Fruit fly (Drosophila melanogaster) whole organism, prepupa: ENCODE results near the gene Dyrk2.

ENCODE experiments used
- CG10631 ChIP-seq: fragments of 200-800 bp; sonication (Bioruptor generic); optimal IDR thresholded peaks from 2 replicates; lab custom pipeline; 2016; ENCODE audit warnings: missing biosample characterization, missing genetic modification characterization
- CG10669 ChIP-seq: fragments of 200-800 bp; sonication (Bioruptor generic); optimal IDR thresholded peaks from 3 replicates; lab custom pipeline; 2018; ENCODE audit warnings: missing biosample characterization, mild to moderate bottlenecking, missing genetic modification characterization, moderate library complexity
- CG11294 ChIP-seq: fragments of 200-800 bp; sonication (Bioruptor generic); IDR thresholded peaks from 2 replicates; pipeline ENCODE4 v1.3.6; 2022; ENCODE audit warnings: missing biosample characterization, missing genetic modification characterization
- CG1621 ChIP-seq: fragments of 200-800 bp; sonication (Bioruptor generic); optimal IDR thresholded peaks from 3 replicates; lab custom pipeline; 2018; ENCODE audit warnings: missing biosample characterization, mild to moderate bottlenecking, missing genetic modification characterization
- CG16779 ChIP-seq: fragments of 200-800 bp; sonication (Bioruptor generic); optimal IDR thresholded peaks from 3 replicates; lab custom pipeline; 2017; ENCODE audit warnings: missing biosample characterization, mild to moderate bottlenecking, missing genetic modification characterization
- CG31627 ChIP-seq: fragments of 200-800 bp; sonication (Bioruptor generic); optimal IDR thresholded peaks from 3 replicates; lab custom pipeline; 2016; ENCODE audit warnings: missing biosample characterization, missing genetic modification characterization
- CG32006 ChIP-seq: fragments of 200-800 bp; sonication (Bioruptor generic); optimal IDR thresholded peaks from 3 replicates; lab custom pipeline; 2017; ENCODE audit warnings: missing biosample characterization, mild to moderate bottlenecking, missing genetic modification characterization
- CG3919 ChIP-seq: fragments of 200-800 bp; sonication (Bioruptor generic); optimal IDR thresholded peaks from 3 replicates; lab custom pipeline; 2016; ENCODE audit warnings: missing biosample characterization, missing genetic modification characterization
- CG4318 ChIP-seq: fragments of 200-800 bp; sonication (Bioruptor generic); optimal IDR thresholded peaks from 3 replicates; lab custom pipeline; 2017; ENCODE audit warnings: missing biosample characterization, mild to moderate bottlenecking, missing genetic modification characterization
- CG6792 ChIP-seq: fragments of 200-800 bp; sonication (Bioruptor generic); optimal IDR thresholded peaks from 3 replicates; lab custom pipeline; 2016; ENCODE audit warnings: missing biosample characterization, missing genetic modification characterization
- CG7368 ChIP-seq: fragments of 200-800 bp; sonication (Bioruptor generic); optimal IDR thresholded peaks from 3 replicates; lab custom pipeline; 2016; ENCODE audit warnings: missing biosample characterization, missing genetic modification characterization
- CG8119 ChIP-seq: fragments of 200-800 bp; sonication (Bioruptor generic); IDR thresholded peaks from 3 replicates; pipeline ENCODE4 v1.3.6; 2022; ENCODE audit warnings: missing biosample characterization, missing genetic modification characterization
- CG8319 ChIP-seq: fragments of 200-800 bp; sonication (Bioruptor generic); optimal IDR thresholded peaks from 3 replicates; lab custom pipeline; 2016; ENCODE audit warnings: missing biosample characterization, missing genetic modification characterization
- CG8632 ChIP-seq: fragments of 200-800 bp; sonication (Bioruptor generic); optimal IDR thresholded peaks from 3 replicates; lab custom pipeline; 2016; ENCODE audit warnings: missing biosample characterization, missing genetic modification characterization
- Eip78C ChIP-seq: fragments of 200-800 bp; sonication (Bioruptor generic); peaks from one replicate; lab custom pipeline; 2016; ENCODE audit warnings: missing biosample characterization, missing genetic modification characterization
- Ets96B ChIP-seq: fragments of 200-800 bp; optimal IDR thresholded peaks from 2 replicates; lab custom pipeline; 2019; ENCODE audit warnings: missing biosample characterization, mild to moderate bottlenecking, missing genetic modification characterization, moderate library complexity
- Hr39 ChIP-seq: fragments of 200-800 bp; sonication (Bioruptor generic); optimal IDR thresholded peaks from 2 replicates; lab custom pipeline; 2016; ENCODE audit warnings: missing biosample characterization, missing genetic modification characterization
- Hr4 ChIP-seq: fragments of 200-800 bp; sonication (Bioruptor generic); optimal IDR thresholded peaks from 3 replicates; lab custom pipeline; 2016; ENCODE audit warnings: missing biosample characterization, missing genetic modification characterization
- Lpt ChIP-seq: fragments of 200-800 bp; sonication (Bioruptor generic); optimal IDR thresholded peaks from 3 replicates; lab custom pipeline; 2016; ENCODE audit warnings: missing biosample characterization, missing genetic modification characterization
- Met ChIP-seq: fragments of 200-800 bp; sonication (Bioruptor generic); optimal IDR thresholded peaks from 3 replicates; lab custom pipeline; 2016; ENCODE audit warnings: missing biosample characterization, missing genetic modification characterization
- OdsH ChIP-seq: fragments of 200-800 bp; sonication (Bioruptor generic); optimal IDR thresholded peaks from 3 replicates; lab custom pipeline; 2016; ENCODE audit warnings: missing biosample characterization, missing genetic modification characterization
- Smox ChIP-seq: fragments of 200-800 bp; sonication (Bioruptor generic); optimal IDR thresholded peaks from 3 replicates; lab custom pipeline; 2016; ENCODE audit warnings: missing biosample characterization, missing genetic modification characterization
- Sox102F ChIP-seq: fragments of 200-800 bp; sonication (Bioruptor generic); optimal IDR thresholded peaks from 2 replicates; lab custom pipeline; 2016; ENCODE audit warnings: missing biosample characterization, mild to moderate bottlenecking, missing genetic modification characterization
- Sox14 ChIP-seq: fragments of 200-800 bp; sonication (Bioruptor generic); optimal IDR thresholded peaks from 3 replicates; lab custom pipeline; 2016; ENCODE audit warnings: missing biosample characterization, missing genetic modification characterization
- Sox15 ChIP-seq: fragments of 200-800 bp; sonication (Bioruptor generic); optimal IDR thresholded peaks from 3 replicates; lab custom pipeline; 2016; ENCODE audit warnings: missing biosample characterization, missing genetic modification characterization
- achi ChIP-seq: fragments of 200-800 bp; sonication (Bioruptor generic); optimal IDR thresholded peaks from 3 replicates; lab custom pipeline; 2016; ENCODE audit warnings: missing biosample characterization, missing genetic modification characterization
- dsx ChIP-seq: fragments of 200-800 bp; optimal IDR thresholded peaks from 3 replicates; lab custom pipeline; 2019; ENCODE audit warnings: missing biosample characterization, mild to moderate bottlenecking, missing genetic modification characterization, moderate library complexity; ENCODE audit not compliant: poor library complexity, severe bottlenecking
- eg ChIP-seq: fragments of 200-800 bp; sonication (Bioruptor generic); IDR thresholded peaks from 3 replicates; pipeline ENCODE4 v1.3.6; 2022; ENCODE audit warnings: missing biosample characterization, missing genetic modification characterization
- esn ChIP-seq: fragments of 200-800 bp; sonication (Bioruptor generic); optimal IDR thresholded peaks from 2 replicates; lab custom pipeline; 2016; ENCODE audit warnings: missing biosample characterization, mild to moderate bottlenecking, missing genetic modification characterization, moderate library complexity
- fd85E ChIP-seq: fragments of 200-800 bp; sonication (Bioruptor generic); optimal IDR thresholded peaks from 3 replicates; lab custom pipeline; 2016; ENCODE audit warnings: missing biosample characterization, missing genetic modification characterization
- fkh ChIP-seq: fragments of 200-800 bp; sonication (Bioruptor generic); optimal IDR thresholded peaks from 3 replicates; lab custom pipeline; 2017; ENCODE audit warnings: missing biosample characterization, mild to moderate bottlenecking, missing genetic modification characterization, moderate library complexity
- net ChIP-seq: fragments of 200-800 bp; sonication (Bioruptor generic); optimal IDR thresholded peaks from 3 replicates; lab custom pipeline; 2016; ENCODE audit warnings: missing biosample characterization, missing genetic modification characterization
- pdm3 ChIP-seq: fragments of 200-800 bp; sonication (Bioruptor generic); optimal IDR thresholded peaks from 3 replicates; lab custom pipeline; 2016; ENCODE audit warnings: missing biosample characterization, missing genetic modification characterization
- ss ChIP-seq, 2 experiments: fragments of 200-800 bp; sonication (Bioruptor generic); optimal IDR thresholded peaks; 2 replicates in 1 of 2; 3 replicates in 1 of 2; lab custom pipeline; 2017 to 2018; ENCODE audit warnings: mild to moderate bottlenecking in 2 of 2, missing biosample characterization in 2 of 2, missing genetic modification characterization in 2 of 2, moderate library complexity in 1 of 2
- svp ChIP-seq: fragments of 200-800 bp; sonication (Bioruptor generic); peaks from one replicate; lab custom pipeline; 2016; ENCODE audit warnings: missing biosample characterization, missing genetic modification characterization
- topi ChIP-seq: fragments of 200-800 bp; sonication (Bioruptor generic); optimal IDR thresholded peaks from 3 replicates; lab custom pipeline; 2016; ENCODE audit warnings: missing biosample characterization, missing genetic modification characterization
- vri ChIP-seq: fragments of 200-800 bp; sonication (Bioruptor generic); optimal IDR thresholded peaks from 3 replicates; lab custom pipeline; 2016; ENCODE audit warnings: missing biosample characterization, mild to moderate bottlenecking, missing genetic modification characterization

Gene Dyrk2

dm6 chr2L:14225957-14226676 lies 7.8 kb downstream of the Dyrk2 start (continued):
- TF ChIP-seq vri (GFP tag; lab: Kevin White, UChicago) = peak; percentile 69
- TF ChIP-seq Lpt (GFP tag; lab: Kevin White, UChicago) = peak; percentile 83
- TF ChIP-seq CG3919 = peak; percentile 92
- peak; percentile 68 for TF ChIP-seq CG8319
- peak; percentile 90 for TF ChIP-seq Sox14 (GFP tag; lab: Kevin White, UChicago)
- 0 out of 2 replicates have a peak, but pooled peaks have one; percentile 53 for TF ChIP-seq CG11294 (GFP tag; lab: Robert Waterston, UW)
- TF ChIP-seq Met (GFP tag; lab: Kevin White, UChicago) = peak; percentile 85
- peak; percentile 77 for TF ChIP-seq CG32006 (GFP tag; lab: Kevin White, UChicago)
- TF ChIP-seq Hr39 (GFP tag; lab: Kevin White, UChicago) = peak; percentile 58
- TF ChIP-seq CG16779 = peak; percentile 64
- TF ChIP-seq CG8632 = peak; percentile 80
- TF ChIP-seq CG7368 (GFP tag; lab: Kevin White, UChicago) = peak; percentile 78

- TF ChIP-seq CG16779 (no peak), achi (no peak), Met (GFP tag; lab: Kevin White, UChicago) (no peak), CG1621 (tag; lab: Kevin White, UChicago) (no peak), CG8119 (GFP tag; lab: Robert Waterston, UW) (no peak), CG10669 (no peak), Smox (no peak), fkh (GFP tag; lab: Kevin White, UChicago) (no peak), Sox15 (GFP tag; lab: Kevin White, UChicago) (no peak), fd85E (GFP tag; lab: Kevin White, UChicago) (no peak), dsx (GFP tag; lab: Kevin White, UChicago) (no peak), eg (GFP tag; lab: Robert Waterston, UW) (no peak)
Observed at dm6 chr2L:14223355-14223754, 10.6 kb downstream of the Dyrk2 start.

dm6 chr2L:14221227-14221626 lies 12.7 kb downstream of the Dyrk2 start:
- TF ChIP-seq CG6792 (GFP tag; lab: Kevin White, UChicago) = no peak
- TF ChIP-seq fkh (GFP tag; lab: Kevin White, UChicago) = peak; percentile 38
- no peak for TF ChIP-seq net (GFP tag; lab: Kevin White, UChicago)
- no peak for TF ChIP-seq pdm3 (GFP tag; lab: Kevin White, UChicago)
- TF ChIP-seq CG10631 (GFP tag; lab: Kevin White, UChicago) = no peak
- no peak for TF ChIP-seq CG7368 (GFP tag; lab: Kevin White, UChicago)
- no peak for TF ChIP-seq vri (GFP tag; lab: Kevin White, UChicago)
- TF ChIP-seq Eip78C (GFP tag; lab: Kevin White, UChicago) = peak; percentile 43

dm6 chr2L:14212686-14213085 lies 21.2 kb downstream of the Dyrk2 start:
- TF ChIP-seq CG4318 (GFP tag; lab: Kevin White, UChicago) (no peak), CG32006 (GFP tag; lab: Kevin White, UChicago) (peak; percentile 43), CG31627 (peak; percentile 18), CG10631 (GFP tag; lab: Kevin White, UChicago) (no peak), pdm3 (GFP tag; lab: Kevin White, UChicago) (peak; percentile 14), Hr4 (GFP tag; lab: Kevin White, UChicago) (peak; percentile 7), topi (GFP tag; lab: Kevin White, UChicago) (peak; percentile 10), Lpt (GFP tag; lab: Kevin White, UChicago) (no peak), Eip78C (GFP tag; lab: Kevin White, UChicago) (peak; percentile 46), esn (GFP tag; lab: Kevin White, UChicago) (peak; percentile 42), Ets96B (tag; lab: Kevin White, UChicago) (no peak), ss (GFP tag; optimal IDR thresholded peaks at IDR 0.05; lab: Kevin White, UChicago) (peak in 1 of 2 experiments; percentile 1), svp (GFP tag; lab: Kevin White, UChicago) (peak; percentile 71), OdsH (GFP tag; lab: Kevin White, UChicago) (no peak), Sox102F (peak; percentile 22)
- TF ChIP-seq, all 60 proteins: peak for 10
